Fruit fly (Drosophila melanogaster): Measurements from ENCODE around the gene CycH.
A peak's percentile ranks its signal among the peaks of the same experiment; 100 is the strongest.

CycH gene

DNA sequence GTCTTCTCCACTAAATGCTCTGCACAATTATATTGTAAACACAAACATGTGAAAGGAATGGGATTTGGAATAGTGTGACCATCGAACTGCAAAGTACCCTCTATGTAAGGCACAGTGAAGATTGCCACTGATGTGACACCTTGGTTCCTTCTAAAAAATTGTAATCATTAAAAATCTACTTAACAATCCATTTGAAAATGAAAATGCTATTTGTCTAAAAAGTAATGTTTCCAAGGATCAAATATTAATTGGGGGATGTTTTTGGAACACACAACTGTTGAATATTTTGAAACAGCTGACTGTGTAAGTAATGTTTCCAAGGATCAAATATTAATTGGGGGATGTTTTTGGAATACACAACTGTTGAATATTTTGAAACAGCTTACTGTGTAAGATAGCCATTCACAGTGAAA is 6.4 kb downstream of the CycH start, which contains the start of gene CG32448 (continued):
- peak; percentile 32 for TF ChIP-seq Mes4 (GFP tag; optimal IDR thresholded peaks at IDR 0.05)
- no peak for TF ChIP-seq org-1 (GFP tag; optimal IDR thresholded peaks at IDR 0.05)
- TF ChIP-seq sd (tag; optimal IDR thresholded peaks at IDR 0.05), result no peak
- peak; percentile 50 for TF ChIP-seq Hmr (GFP tag; optimal IDR thresholded peaks at IDR 0.05)
- TF ChIP-seq CG10543 (GFP tag; optimal IDR thresholded peaks at IDR 0.05), result peak; percentile 14
- peak; percentile 53 to 65 for TF ChIP-seq Pdp1 (GFP tag; optimal IDR thresholded peaks at IDR 0.05)
- peak; percentile 77 for TF ChIP-seq lilli (GFP tag; optimal IDR thresholded peaks at IDR 0.05)
- TF ChIP-seq CG6683 (GFP tag; optimal IDR thresholded peaks at IDR 0.05), result no peak
- peak; percentile 20 for TF ChIP-seq kay (GFP tag; optimal IDR thresholded peaks at IDR 0.05)
- peak; percentile 64 for TF ChIP-seq CoRest (tag; optimal IDR thresholded peaks at IDR 0.05)
- TF ChIP-seq Elba2 (GFP tag; optimal IDR thresholded peaks at IDR 0.05), result no peak
- peak; percentile 1 for TF ChIP-seq CG1529 (GFP tag; optimal IDR thresholded peaks at IDR 0.05)
- TF ChIP-seq CG11398 (GFP tag; optimal IDR thresholded peaks at IDR 0.05), result peak; percentile 63
- peak; percentile 64 for TF ChIP-seq mam (GFP tag; optimal IDR thresholded peaks at IDR 0.05)
- TF ChIP-seq Rfx (GFP tag; IDR thresholded peaks at IDR 0.05), result peak; percentile 84
- no peak for TF ChIP-seq Tbp (GFP tag; optimal IDR thresholded peaks at IDR 0.05)
- TF ChIP-seq dimm (GFP tag; IDR thresholded peaks at IDR 0.05), result no peak
- peak; percentile 69 for TF ChIP-seq trem (tag; optimal IDR thresholded peaks at IDR 0.05)
- peak; percentile 63 for TF ChIP-seq CG10267 (tag; optimal IDR thresholded peaks at IDR 0.05)
- peak; percentile 44; the same call in 1 of the 2 replicates for TF ChIP-seq ara (GFP tag; IDR thresholded peaks at IDR 0.05)
- peak; percentile 65 for TF ChIP-seq CG12155 (GFP tag; optimal IDR thresholded peaks at IDR 0.05)
- TF ChIP-seq Usf (GFP tag; optimal IDR thresholded peaks at IDR 0.05), result no peak
- no peak for TF ChIP-seq z (GFP tag; IDR thresholded peaks at IDR 0.05)
- TF ChIP-seq CG9876 (GFP tag; optimal IDR thresholded peaks at IDR 0.05), result peak; percentile 37
- peak; percentile 35 for TF ChIP-seq CG2116 (GFP tag; optimal IDR thresholded peaks at IDR 0.05)
- TF ChIP-seq B-H2 (GFP tag; optimal IDR thresholded peaks at IDR 0.05), result peak; percentile 19
- no peak for TF ChIP-seq CG2202 (tag; optimal IDR thresholded peaks at IDR 0.05)
- TF ChIP-seq cato (GFP tag; optimal IDR thresholded peaks at IDR 0.05; ENCODE audit: borderline replicate concordance), result no peak
- peak; percentile 65; the same call in 1 of the 2 replicates for TF ChIP-seq stc (GFP tag; IDR thresholded peaks at IDR 0.05)
- TF ChIP-seq HmgD (GFP tag; optimal IDR thresholded peaks at IDR 0.05), result peak; percentile 47
- no peak for TF ChIP-seq Optix (GFP tag; IDR thresholded peaks at IDR 0.05)
- TF ChIP-seq lbe (GFP tag; optimal IDR thresholded peaks at IDR 0.05), result peak; percentile 3
- peak; percentile 58 for TF ChIP-seq Dip3 (GFP tag; optimal IDR thresholded peaks at IDR 0.05)
- TF ChIP-seq Ada2b (GFP tag; IDR thresholded peaks at IDR 0.05), result peak; percentile 57
- TF ChIP-seq Lim3 (GFP tag; IDR thresholded peaks at IDR 0.05), result no peak
- no peak for TF ChIP-seq CG1832 (GFP tag; optimal IDR thresholded peaks at IDR 0.05)
- no peak for TF ChIP-seq amos (GFP tag; IDR thresholded peaks at IDR 0.05; ENCODE audit: partially characterized antibody)
- no peak for TF ChIP-seq ac (GFP tag; optimal IDR thresholded peaks at IDR 0.05)

DNA sequence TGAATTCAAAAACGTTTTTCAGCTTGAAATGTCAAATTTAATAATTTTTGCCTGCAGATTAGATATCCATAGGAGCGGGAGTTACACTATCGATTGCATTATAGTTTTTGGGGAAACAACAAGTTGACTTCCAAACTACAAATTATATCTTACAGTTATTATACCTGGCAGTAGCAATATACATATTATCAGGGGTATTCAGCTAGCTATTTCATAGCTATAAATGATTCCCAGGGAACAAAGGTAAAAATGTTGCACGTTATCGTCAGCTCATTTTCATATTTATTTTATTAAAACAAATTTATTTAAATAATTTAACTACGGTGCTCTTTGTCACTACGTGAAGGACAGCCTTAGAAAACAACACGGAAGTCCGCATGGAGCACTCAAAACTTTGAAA is 8.3 kb downstream of the CycH start:
- TF ChIP-seq HLHmδ (GFP tag; optimal IDR thresholded peaks at IDR 0.05) (no peak), gem (tag; optimal IDR thresholded peaks at IDR 0.05) (peak; percentile 6), wek (GFP tag; optimal IDR thresholded peaks at IDR 0.05) (peak; percentile 75), Sry-β (GFP tag; optimal IDR thresholded peaks at IDR 0.05) (peak; percentile 59), row (GFP tag; IDR thresholded peaks at IDR 0.05) (peak; percentile 37; the same call in 1 of the 3 replicates), CG7928 (GFP tag; optimal IDR thresholded peaks at IDR 0.05) (no peak), pan (optimal IDR thresholded peaks at IDR 0.05) (no peak), pan (GFP tag; optimal IDR thresholded peaks at IDR 0.05 in 1 of 2, IDR thresholded peaks at IDR 0.05 in 1 of 2) (peak in 1 of 2 experiments; percentile 12), phol (tag; optimal IDR thresholded peaks at IDR 0.05) (peak; percentile 9)

Data from whole organism, embryonic.